Worm (Caenorhabditis elegans): Measurements from ENCODE around the gene ykt-6.

Gene ykt-6

DNA sequence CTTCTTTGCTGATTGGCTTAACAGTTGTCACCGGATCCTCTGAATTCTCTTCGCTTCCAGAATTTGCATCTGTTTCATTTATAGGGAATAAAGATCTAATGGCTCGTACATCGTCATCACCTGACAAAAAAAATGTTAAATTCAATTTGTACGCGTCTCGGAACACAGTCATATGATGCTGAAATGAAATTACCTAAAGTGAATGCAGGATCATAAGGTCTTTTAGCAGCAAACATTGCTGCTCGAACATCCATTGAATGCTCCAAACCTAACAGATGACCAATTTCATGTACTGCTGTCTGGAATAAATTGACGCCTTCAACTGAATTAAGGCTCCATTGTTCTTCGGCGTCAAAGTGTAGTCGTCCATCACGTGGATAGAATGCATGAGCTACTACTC is 41.0 kb downstream of the ykt-6 start:
- TF ChIP-seq cog-1 (tag; optimal IDR thresholded peaks at IDR 0.05) (no peak), flt-1 (GFP tag; IDR thresholded peaks at IDR 0.05) (no peak), tab-1 (GFP tag; IDR thresholded peaks at IDR 0.05) (no peak)

DNA sequence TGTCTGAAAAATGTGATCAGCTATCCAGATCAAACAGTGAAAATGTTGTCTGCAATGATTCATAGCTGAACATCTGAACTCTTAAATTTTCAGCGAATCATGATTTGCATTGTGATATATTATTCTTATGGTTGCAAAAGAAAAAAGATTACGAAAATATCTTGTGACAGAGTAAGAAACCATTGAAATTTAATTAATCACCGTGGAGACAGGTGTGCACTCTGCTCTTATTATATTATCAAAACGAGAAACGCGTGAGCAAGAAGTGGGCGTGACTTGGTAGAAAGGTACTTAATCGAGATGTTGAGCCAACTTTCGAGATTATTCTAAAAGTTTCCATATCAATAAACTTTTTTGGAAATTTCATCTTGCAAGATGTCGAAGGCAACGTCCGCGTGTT is 44.4 kb downstream of the ykt-6 start, which contains the start of gene osm-10:
TSS of gene osm-10 (plus strand) at position 293 of the 400 bp plus-strand sequence.
- TF ChIP-seq med-1 (GFP tag; optimal IDR thresholded peaks at IDR 0.05; ENCODE audit: insufficient read depth): no peak

DNA sequence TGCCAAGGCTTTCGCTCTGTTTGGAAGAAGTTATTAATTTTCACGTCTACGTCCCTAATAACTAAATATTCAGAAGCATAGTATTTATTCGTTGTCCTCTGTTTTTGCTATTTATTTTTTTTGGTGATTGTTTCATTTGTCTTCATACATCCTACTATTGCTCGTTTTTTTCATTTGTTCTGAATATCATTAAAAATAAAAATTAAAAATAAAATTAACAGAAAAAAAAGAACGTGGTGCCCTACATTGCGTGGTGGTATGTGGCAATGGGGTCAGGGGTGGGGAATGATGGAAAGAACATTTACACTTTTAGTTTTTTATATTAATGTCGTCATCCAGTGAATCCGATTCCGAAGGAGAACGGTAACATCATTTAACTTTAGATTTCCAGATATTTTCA is 46.3 kb downstream of the ykt-6 start, which contains the start of gene ztf-31:
TSS of gene ztf-31 (plus strand) at position 301 of the 400 bp plus-strand sequence.
- TF ChIP-seq klf-2 (GFP tag; conservative IDR thresholded peaks at IDR 0.05) (no peak), ztf-23 (GFP tag; IDR thresholded peaks at IDR 0.05) (no peak), T22C8.4 (GFP tag; IDR thresholded peaks at IDR 0.05) (no peak), ref-1 (GFP tag; conservative IDR thresholded peaks at IDR 0.05) (no peak), tab-1 (GFP tag; IDR thresholded peaks at IDR 0.05) (no peak), flt-1 (GFP tag; IDR thresholded peaks at IDR 0.05) (no peak), med-1 (GFP tag; optimal IDR thresholded peaks at IDR 0.05; ENCODE audit: insufficient read depth) (no peak), ztf-29 (GFP tag; IDR thresholded peaks at IDR 0.05) (no peak)

DNA sequence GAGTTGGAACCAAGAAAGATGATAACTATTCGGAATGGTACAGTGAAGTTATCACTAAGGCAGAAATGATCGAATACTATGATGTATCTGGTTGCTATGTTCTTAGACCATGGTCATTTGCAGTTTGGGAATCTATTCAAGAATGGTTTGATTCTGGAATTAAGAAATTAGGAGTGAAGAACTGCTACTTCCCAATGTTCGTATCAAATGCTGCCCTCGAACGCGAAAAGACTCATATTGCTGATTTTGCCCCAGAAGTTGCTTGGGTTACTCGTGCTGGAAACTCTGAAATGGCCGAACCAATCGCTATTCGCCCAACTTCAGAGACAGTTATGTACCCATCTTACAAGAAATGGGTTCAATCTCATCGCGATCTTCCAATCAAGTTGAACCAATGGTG is 48.0 kb downstream of the ykt-6 start:
- TF ChIP-seq ref-1 (GFP tag; conservative IDR thresholded peaks at IDR 0.05): no peak
- TF ChIP-seq klf-2 (GFP tag; conservative IDR thresholded peaks at IDR 0.05): no peak
- no peak for TF ChIP-seq ztf-23 (GFP tag; IDR thresholded peaks at IDR 0.05)
- no peak for TF ChIP-seq T22C8.4 (GFP tag; IDR thresholded peaks at IDR 0.05)

DNA sequence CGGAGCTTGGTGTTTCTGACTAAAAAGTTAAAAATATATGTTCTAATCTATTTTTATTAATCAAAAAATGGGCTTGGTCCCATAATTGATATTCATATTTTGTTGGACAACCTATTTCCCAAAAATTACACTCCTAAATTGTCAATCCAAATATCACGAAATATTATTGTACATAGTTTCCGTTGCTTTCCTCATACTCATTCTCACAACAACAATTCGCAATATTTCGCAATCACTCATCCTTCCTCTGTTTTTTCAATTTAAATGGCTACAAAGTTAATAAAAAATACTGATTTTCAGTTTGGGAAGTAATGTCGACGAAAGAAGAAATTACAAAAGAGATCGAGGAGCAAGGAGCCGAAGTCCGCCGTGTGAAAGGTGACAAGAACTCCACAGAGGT is 48.7 kb downstream of the ykt-6 start, which contains the start of gene pars-1:
TSS of gene pars-1 (plus strand) at position 301 of the 400 bp plus-strand sequence.
- TF ChIP-seq med-1 (GFP tag; optimal IDR thresholded peaks at IDR 0.05; ENCODE audit: insufficient read depth) (no peak), ref-1 (GFP tag; conservative IDR thresholded peaks at IDR 0.05) (no peak), flt-1 (GFP tag; IDR thresholded peaks at IDR 0.05) (no peak), ztf-23 (GFP tag; IDR thresholded peaks at IDR 0.05) (no peak), tab-1 (GFP tag; IDR thresholded peaks at IDR 0.05) (no peak), T22C8.4 (GFP tag; IDR thresholded peaks at IDR 0.05) (no peak), klf-2 (GFP tag; conservative IDR thresholded peaks at IDR 0.05) (no peak), cog-1 (tag; optimal IDR thresholded peaks at IDR 0.05) (no peak), ztf-29 (GFP tag; IDR thresholded peaks at IDR 0.05) (no peak)
